Fruit fly (Drosophila melanogaster) whole organism, embryonic: ENCODE measurements around the gene scu.

Experiments used
- BEAF-32 ChIP-seq: fragments of 200-800 bp; sonication (Bioruptor generic); optimal IDR thresholded peaks from 3 replicates; lab custom pipeline; 2017; ENCODE audit warnings: missing biosample characterization, missing genetic modification characterization, mild to moderate bottlenecking, moderate library complexity, missing genetic modification reagents
- CG11247 ChIP-seq: fragments of 200-800 bp; sonication (Bioruptor generic); IDR thresholded peaks from 2 replicates; pipeline ENCODE4 v1.3.6; 2022; ENCODE audit warnings: missing biosample characterization, missing genetic modification characterization
- CG12104 ChIP-seq: fragments of 200-800 bp; sonication (Bioruptor generic); optimal IDR thresholded peaks from 3 replicates; lab custom pipeline; 2016; ENCODE audit warnings: missing biosample characterization, missing genetic modification characterization
- CG12236 ChIP-seq: fragments of 200-800 bp; sonication (Bioruptor generic); optimal IDR thresholded peaks from 2 replicates; lab custom pipeline; 2016; ENCODE audit warnings: missing biosample characterization, missing genetic modification characterization
- CG12942 ChIP-seq: fragments of 200-800 bp; sonication (Bioruptor generic); optimal IDR thresholded peaks from 3 replicates; lab custom pipeline; 2016; ENCODE audit warnings: missing biosample characterization, missing genetic modification characterization
- CG13775 ChIP-seq: fragments of 200-800 bp; sonication (Bioruptor generic); optimal IDR thresholded peaks from 3 replicates; lab custom pipeline; 2017; ENCODE audit warnings: missing biosample characterization, mild to moderate bottlenecking, missing genetic modification characterization
- CG14860 ChIP-seq: fragments of 200-800 bp; sonication (Bioruptor generic); IDR thresholded peaks from 3 replicates; pipeline ENCODE4 v1.3.6; 2022; ENCODE audit warnings: missing biosample characterization, missing genetic modification characterization; ENCODE audit not compliant: partially characterized antibody
- CG15514 ChIP-seq: fragments of 200-800 bp; sonication (Bioruptor generic); optimal IDR thresholded peaks from 3 replicates; lab custom pipeline; 2017; ENCODE audit warnings: missing biosample characterization, missing genetic modification characterization, mild to moderate bottlenecking, moderate library complexity, missing genetic modification reagents
- CG1602 ChIP-seq: fragments of 200-800 bp; sonication (Bioruptor generic); optimal IDR thresholded peaks from 3 replicates; lab custom pipeline; 2016; ENCODE audit warnings: missing biosample characterization, missing genetic modification characterization
- CG1603 ChIP-seq: fragments of 200-800 bp; sonication (Bioruptor generic); optimal IDR thresholded peaks from 2 replicates; lab custom pipeline; 2019; ENCODE audit warnings: missing biosample characterization, mild to moderate bottlenecking, missing genetic modification characterization, moderate library complexity
- CG16813 ChIP-seq: fragments of 200-800 bp; sonication (Bioruptor generic); IDR thresholded peaks from 3 replicates; pipeline ENCODE4 v1.3.6; 2022; ENCODE audit warnings: missing biosample characterization, missing genetic modification characterization; ENCODE audit not compliant: partially characterized antibody
- CG17829 ChIP-seq: fragments of 200-800 bp; optimal IDR thresholded peaks from 2 replicates; lab custom pipeline; 2019; ENCODE audit warnings: missing biosample characterization, mild to moderate bottlenecking, missing genetic modification characterization, moderate library complexity
- CG18262 ChIP-seq: fragments of 200-800 bp; optimal IDR thresholded peaks from 3 replicates; lab custom pipeline; 2019; ENCODE audit warnings: missing biosample characterization, mild to moderate bottlenecking, missing genetic modification characterization, moderate library complexity
- CG2875 ChIP-seq: fragments of 200-800 bp; sonication (Bioruptor generic); optimal IDR thresholded peaks from 2 replicates; lab custom pipeline; 2017; ENCODE audit warnings: missing biosample characterization, mild to moderate bottlenecking, missing genetic modification characterization, missing genetic modification reagents
- CG2889 ChIP-seq: fragments of 200-800 bp; sonication (Bioruptor generic); IDR thresholded peaks from 3 replicates; pipeline ENCODE4 v1.3.6; 2022; ENCODE audit warnings: missing biosample characterization, missing genetic modification characterization
- CG32532 ChIP-seq: fragments of 200-800 bp; sonication (Bioruptor generic); IDR thresholded peaks from 2 replicates; pipeline ENCODE4 v1.3.6; 2022; ENCODE audit warnings: missing biosample characterization, missing genetic modification characterization
- CG32772 ChIP-seq: fragments of 200-800 bp; sonication (Bioruptor generic); IDR thresholded peaks from 2 replicates; pipeline ENCODE4 v1.3.6; 2022; ENCODE audit warnings: missing biosample characterization, missing genetic modification characterization
- CG9609 ChIP-seq: fragments of 200-800 bp; sonication (Bioruptor generic); optimal IDR thresholded peaks from 3 replicates; lab custom pipeline; 2016; ENCODE audit warnings: missing biosample characterization, missing genetic modification characterization
- D19B ChIP-seq: fragments of 200-800 bp; sonication (Bioruptor generic); optimal IDR thresholded peaks from 2 replicates; lab custom pipeline; 2017; ENCODE audit warnings: missing biosample characterization, mild to moderate bottlenecking, missing genetic modification characterization
- Fer1 ChIP-seq: fragments of 200-800 bp; sonication (Bioruptor generic); optimal IDR thresholded peaks from 2 replicates; lab custom pipeline; 2017; ENCODE audit warnings: missing biosample characterization, mild to moderate bottlenecking, missing genetic modification characterization
- HmgZ ChIP-seq: fragments of 200-800 bp; sonication (Bioruptor generic); optimal IDR thresholded peaks from 2 replicates; lab custom pipeline; 2018; ENCODE audit warnings: missing biosample characterization, mild to moderate bottlenecking, missing genetic modification characterization
- Hmr ChIP-seq: fragments of 200-800 bp; sonication (Bioruptor generic); optimal IDR thresholded peaks from 3 replicates; lab custom pipeline; 2017; ENCODE audit warnings: mild to moderate bottlenecking, missing biosample characterization, missing genetic modification reagents, missing genetic modification characterization
- Hr39 ChIP-seq: fragments of >200 bp; optimal IDR thresholded peaks from 2 replicates; lab custom pipeline; 2017
- MESR4 ChIP-seq: fragments of 200-800 bp; sonication (Bioruptor generic); optimal IDR thresholded peaks from 2 replicates; lab custom pipeline; 2018; ENCODE audit warnings: missing biosample characterization, mild to moderate bottlenecking, missing genetic modification characterization, moderate library complexity
- Med ChIP-seq: fragments of 200-800 bp; sonication (Bioruptor generic); peaks from one replicate; lab custom pipeline; 2016; ENCODE audit warnings: missing biosample characterization, missing genetic modification characterization, mild to moderate bottlenecking, inconsistent platforms, moderate library complexity
- Mes4 ChIP-seq: fragments of 200-800 bp; sonication (Bioruptor generic); optimal IDR thresholded peaks from 2 replicates; lab custom pipeline; 2016; ENCODE audit warnings: missing biosample characterization, missing genetic modification characterization
- Neu2 ChIP-seq: fragments of 200-800 bp; sonication (Bioruptor generic); optimal IDR thresholded peaks from 3 replicates; lab custom pipeline; 2016; ENCODE audit warnings: missing biosample characterization, missing genetic modification characterization, borderline replicate concordance
- Sin3A ChIP-seq: fragments of >200 bp; optimal IDR thresholded peaks from 2 replicates; lab custom pipeline; 2018
- Stat92E ChIP-seq, 3 experiments: fragments of >200 bp in 2 of 3; fragments of 200-800 bp in 1 of 3; sonication (Bioruptor generic) in 1 of 3; optimal IDR thresholded peaks; 2 replicates each; lab custom pipeline; 2017 to 2019; ENCODE audit warnings: missing biosample characterization in 3 of 3, missing genetic modification characterization in 3 of 3, mild to moderate bottlenecking in 1 of 3, moderate library complexity in 1 of 3
- Trl ChIP-seq, 3 experiments: fragments of >200 bp in 2 of 3; fragments of 200-800 bp in 1 of 3; sonication (Bioruptor generic) in 1 of 3; optimal IDR thresholded peaks; 2 replicates in 1 of 3; 3 replicates in 2 of 3; lab custom pipeline; 2016 to 2017; ENCODE audit warnings: missing biosample characterization in 1 of 3, missing genetic modification characterization in 1 of 3
- YL-1 ChIP-seq: fragments of 200-800 bp; sonication (Bioruptor generic); optimal IDR thresholded peaks from 3 replicates; lab custom pipeline; 2017; ENCODE audit warnings: missing biosample characterization, mild to moderate bottlenecking, missing genetic modification characterization
- ac ChIP-seq: fragments of 200-800 bp; sonication (Bioruptor generic); optimal IDR thresholded peaks from 3 replicates; lab custom pipeline; 2017; ENCODE audit warnings: missing biosample characterization, mild to moderate bottlenecking, missing genetic modification characterization
- amos ChIP-seq: fragments of 200-800 bp; sonication (Bioruptor generic); IDR thresholded peaks from 2 replicates; pipeline ENCODE4 v1.3.6; 2022; ENCODE audit warnings: missing biosample characterization, missing genetic modification characterization; ENCODE audit not compliant: partially characterized antibody
- chinmo ChIP-seq: fragments of 200-800 bp; sonication (Bioruptor generic); IDR thresholded peaks from 4 replicates; pipeline ENCODE4 v1.3.6; 2022; ENCODE audit warnings: missing biosample characterization, missing genetic modification characterization; ENCODE audit not compliant: partially characterized antibody
- ewg ChIP-seq: fragments of 200-800 bp; sonication (Bioruptor generic); optimal IDR thresholded peaks from 3 replicates; lab custom pipeline; 2017; ENCODE audit warnings: mild to moderate bottlenecking, missing biosample characterization, missing genetic modification reagents, missing genetic modification characterization
- gfzf ChIP-seq: fragments of 200-800 bp; sonication (Bioruptor generic); optimal IDR thresholded peaks from 2 replicates; lab custom pipeline; 2016; ENCODE audit warnings: missing biosample characterization, mild to moderate bottlenecking, missing genetic modification characterization, moderate library complexity
- grn ChIP-seq: fragments of 200-800 bp; sonication (Bioruptor generic); optimal IDR thresholded peaks from 3 replicates; lab custom pipeline; 2017; ENCODE audit warnings: missing biosample characterization, missing genetic modification characterization
- gro ChIP-seq: fragments of 200-800 bp; sonication (Bioruptor generic); optimal IDR thresholded peaks from 2 replicates; lab custom pipeline; 2016; ENCODE audit warnings: missing biosample characterization, missing genetic modification characterization
- hb ChIP-seq: fragments of 200-800 bp; sonication (Bioruptor generic); IDR thresholded peaks from 3 replicates; pipeline ENCODE4 v1.3.6; 2022; ENCODE audit warnings: missing biosample characterization, missing genetic modification characterization; ENCODE audit not compliant: partially characterized antibody
- lilli ChIP-seq: fragments of 200-800 bp; sonication (Bioruptor generic); optimal IDR thresholded peaks from 3 replicates; lab custom pipeline; 2016; ENCODE audit warnings: missing biosample characterization, missing genetic modification characterization
- onecut ChIP-seq: fragments of 200-800 bp; sonication (Bioruptor generic); IDR thresholded peaks from 2 replicates; pipeline ENCODE4 v1.3.6; 2022; ENCODE audit warnings: missing biosample characterization, missing genetic modification characterization
- pfk ChIP-seq: fragments of 200-800 bp; sonication (Bioruptor generic); optimal IDR thresholded peaks from 2 replicates; lab custom pipeline; 2018; ENCODE audit warnings: missing biosample characterization, mild to moderate bottlenecking, missing genetic modification characterization, moderate library complexity
- run ChIP-seq: fragments of 200-800 bp; sonication (Bioruptor generic); optimal IDR thresholded peaks from 3 replicates; lab custom pipeline; 2018; ENCODE audit warnings: missing biosample characterization, mild to moderate bottlenecking, missing genetic modification characterization
- sens ChIP-seq: fragments of 200-800 bp; sonication (Bioruptor generic); peaks from one replicate; lab custom pipeline; 2016; ENCODE audit warnings: missing biosample characterization, missing genetic modification characterization
- stwl ChIP-seq: fragments of 200-800 bp; sonication (Bioruptor generic); optimal IDR thresholded peaks from 3 replicates; lab custom pipeline; 2018; ENCODE audit warnings: missing biosample characterization, mild to moderate bottlenecking, missing genetic modification characterization, moderate library complexity
- tna ChIP-seq: fragments of 200-800 bp; sonication (Bioruptor generic); IDR thresholded peaks from 2 replicates; pipeline ENCODE4 v1.3.6; 2022; ENCODE audit warnings: missing biosample characterization, missing genetic modification characterization; ENCODE audit not compliant: partially characterized antibody
- zen ChIP-seq: fragments of 200-800 bp; sonication (Bioruptor generic); optimal IDR thresholded peaks from 3 replicates; lab custom pipeline; 2018; ENCODE audit warnings: missing biosample characterization, mild to moderate bottlenecking, missing genetic modification characterization, moderate library complexity

Gene scu

DNA sequence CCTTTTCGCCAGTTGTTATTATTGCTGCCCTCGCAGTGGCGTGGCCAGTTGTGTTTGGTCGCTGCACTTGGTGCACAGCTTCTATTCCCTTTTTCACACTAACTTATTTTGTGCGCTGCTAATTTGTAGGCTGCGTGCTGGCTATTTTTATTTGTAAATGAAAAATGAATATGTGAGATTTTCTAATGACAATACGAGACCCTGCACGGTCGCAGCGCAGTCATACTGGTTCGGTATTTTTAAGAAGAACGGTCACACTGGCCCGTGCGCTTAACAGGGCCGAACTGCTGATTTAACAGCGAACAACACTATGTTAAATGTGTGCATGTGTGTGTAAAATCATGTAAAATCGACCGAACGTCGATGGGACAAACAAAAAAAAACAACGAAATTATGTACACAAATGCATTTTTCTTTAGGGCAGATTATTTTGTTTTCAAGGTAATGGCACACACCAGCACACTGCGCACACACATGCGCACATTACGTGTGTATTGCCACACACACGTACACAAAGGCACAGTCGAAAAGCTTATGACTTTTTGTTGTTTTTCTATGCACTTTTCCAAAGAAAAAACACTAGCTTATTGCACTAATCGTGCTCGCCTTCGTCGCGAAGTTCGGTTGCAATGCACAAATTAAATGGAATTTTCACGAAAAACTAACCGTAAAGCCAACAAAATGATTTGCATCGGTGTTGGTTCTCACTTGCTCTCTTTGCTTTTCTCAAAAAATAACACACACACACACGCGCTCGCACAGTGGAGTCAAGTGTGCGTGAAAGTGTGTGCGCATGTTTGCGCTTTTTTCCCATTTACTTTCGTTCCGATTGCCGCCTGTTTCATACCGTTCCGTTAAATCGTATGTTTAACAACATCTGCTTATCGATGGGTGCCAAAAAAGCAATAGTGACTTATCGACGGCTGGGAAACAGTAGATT is 46.1 kb downstream of the scu start, which contains the start of gene ari-1 (continued):
- TF ChIP-seq CG12236 (GFP tag; lab: Kevin White, UChicago) (no peak), CG11247 (GFP tag; lab: Robert Waterston, UW) (no peak), CG2889 (GFP tag; lab: Robert Waterston, UW) (no peak), onecut (GFP tag; lab: Robert Waterston, UW) (no peak), CG9609 (GFP tag; lab: Kevin White, UChicago) (no peak), run (tag; lab: Kevin White, UChicago) (no peak), CG16813 (GFP tag; lab: Robert Waterston, UW) (peak; percentile 46), CG17829 (tag; lab: Kevin White, UChicago) (peak; percentile 5), ac (no peak), CG2875 (GFP tag; lab: Kevin White, UChicago) (no peak), CG14860 (GFP tag; lab: Robert Waterston, UW) (0 out of 3 replicates have a peak, but pooled peaks have one; percentile 29), sens (GFP tag; lab: Kevin White, UChicago) (peak; percentile 66), Fer1 (GFP tag; lab: Kevin White, UChicago) (peak; percentile 1), Stat92E (GFP tag; optimal IDR thresholded peaks at IDR 0.05; lab: Kevin White, UChicago) (no peak), tna (GFP tag; lab: Robert Waterston, UW) (peak; percentile 47), Trl (optimal IDR thresholded peaks at IDR 0.05; lab: Kevin White, UChicago) (peak; percentile 41 to 69), Trl (GFP tag; optimal IDR thresholded peaks at IDR 0.05; lab: Kevin White, UChicago) (no peak), D19B (GFP tag; lab: Kevin White, UChicago) (no peak), gfzf (GFP tag; lab: Kevin White, UChicago) (peak; percentile 82), gro (GFP tag; lab: Kevin White, UChicago) (peak; percentile 32), CG15514 (GFP tag; lab: Kevin White, UChicago) (peak; percentile 57), YL-1 (peak; percentile 58), CG1602 (GFP tag; lab: Kevin White, UChicago) (no peak), BEAF-32 (GFP tag; lab: Kevin White, UChicago) (peak; percentile 54), CG32772 (GFP tag; lab: Robert Waterston, UW) (no peak), HmgZ (tag; lab: Kevin White, UChicago) (no peak), Med (GFP tag; lab: Kevin White, UChicago) (peak; percentile 76), CG32532 (no peak), grn (GFP tag; lab: Kevin White, UChicago) (no peak), Sin3A (lab: Kevin White, UChicago) (peak; percentile 57), stwl (tag; lab: Kevin White, UChicago) (peak; percentile 44), CG12104 (GFP tag; lab: Kevin White, UChicago) (no peak), amos (GFP tag; lab: Robert Waterston, UW) (no peak; the same call in 1 of the 2 replicates), Hmr (GFP tag; lab: Kevin White, UChicago) (peak; percentile 9), CG13775 (GFP tag; lab: Kevin White, UChicago) (no peak), Neu2 (GFP tag; lab: Kevin White, UChicago) (no peak), chinmo (GFP tag; lab: Robert Waterston, UW) (0 out of 4 replicates have a peak, but pooled peaks have one; percentile 53), CG12942 (GFP tag; lab: Kevin White, UChicago) (no peak), CG1603 (tag; lab: Kevin White, UChicago) (peak; percentile 58), Hr39 (lab: Kevin White, UChicago) (no peak), MESR4 (GFP tag; lab: Kevin White, UChicago) (peak; percentile 90), CG18262 (tag; lab: Kevin White, UChicago) (no peak), zen (tag; lab: Kevin White, UChicago) (peak; percentile 33), pfk (GFP tag; lab: Kevin White, UChicago) (peak; percentile 93), Mes4 (GFP tag; lab: Kevin White, UChicago) (no peak), lilli (GFP tag; lab: Kevin White, UChicago) (no peak), hb (GFP tag; lab: Robert Waterston, UW) (0 out of 3 replicates have a peak, but pooled peaks have one; percentile 55), ewg (GFP tag; lab: Kevin White, UChicago) (peak; percentile 62)
